Fruit fly (Drosophila melanogaster): ENCODE measurements around the gene CG9630.

DNA sequence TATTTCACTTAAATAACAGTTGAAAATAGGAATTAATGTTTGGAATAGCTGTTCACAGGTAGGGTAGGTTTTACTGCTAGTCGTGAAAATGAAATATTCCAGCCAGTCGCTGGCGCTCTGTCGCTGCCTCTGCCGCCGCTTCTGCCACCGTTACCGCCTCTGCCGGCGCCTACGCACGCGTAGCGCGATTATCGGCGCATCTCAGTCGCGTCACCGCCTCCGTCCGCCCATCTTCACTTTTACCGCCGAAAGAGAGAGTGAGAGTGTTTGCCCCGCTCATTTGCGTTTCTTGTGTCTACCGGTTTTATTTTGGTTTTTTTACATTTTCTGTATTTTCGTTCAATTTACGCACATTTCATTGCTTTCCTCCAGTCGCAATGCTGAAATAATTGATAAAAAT lies 18.2 kb downstream of the CG9630 start:
- TF ChIP-seq tj (GFP tag; optimal IDR thresholded peaks at IDR 0.05): no peak
- TF ChIP-seq cnc (optimal IDR thresholded peaks at IDR 0.05): no peak
- no peak for TF ChIP-seq kay (GFP tag; ENCODE audit: borderline replicate concordance)
- TF ChIP-seq bab1 (GFP tag; optimal IDR thresholded peaks at IDR 0.05): no peak
- TF ChIP-seq CG33017 (tag; optimal IDR thresholded peaks at IDR 0.05): no peak
- no peak for TF ChIP-seq Mnt (GFP tag; optimal IDR thresholded peaks at IDR 0.05)
- no peak for TF ChIP-seq Clk (GFP tag; optimal IDR thresholded peaks at IDR 0.05)
- no peak for TF ChIP-seq CG1620 (GFP tag; optimal IDR thresholded peaks at IDR 0.05)
- no peak for TF ChIP-seq CG12768 (GFP tag; optimal IDR thresholded peaks at IDR 0.05)

Measured in whole organism, adult.